Fruit fly (Drosophila melanogaster) whole organism, adult: ENCODE measurements around the gene CG15824.
A peak's percentile ranks its signal among the peaks of the same experiment; 100 is the strongest.

Source experiments
- CG11617 ChIP-seq: fragments of 200-800 bp; sonication (Bioruptor generic); optimal IDR thresholded peaks from 2 replicates; lab custom pipeline; 2017; ENCODE audit warnings: mild to moderate bottlenecking, missing biosample characterization, missing genetic modification reagents, missing genetic modification characterization
- CG12768 ChIP-seq: fragments of 200-800 bp; sonication (Bioruptor generic); optimal IDR thresholded peaks from 2 replicates; lab custom pipeline; 2017; ENCODE audit warnings: missing biosample characterization, missing genetic modification characterization, mild to moderate bottlenecking, moderate library complexity, missing genetic modification reagents
- CG14711 ChIP-seq: fragments of 200-800 bp; sonication (Bioruptor generic); optimal IDR thresholded peaks from 2 replicates; lab custom pipeline; 2018; ENCODE audit warnings: missing biosample characterization, mild to moderate bottlenecking, missing genetic modification characterization, moderate library complexity
- CG1620 ChIP-seq: fragments of 200-800 bp; sonication (Bioruptor generic); optimal IDR thresholded peaks from 2 replicates; lab custom pipeline; 2016; ENCODE audit warnings: missing biosample characterization, missing genetic modification characterization
- CG33017 ChIP-seq: fragments of 200-800 bp; sonication (Bioruptor generic); optimal IDR thresholded peaks from 2 replicates; lab custom pipeline; 2018; ENCODE audit warnings: missing biosample characterization, mild to moderate bottlenecking, missing genetic modification characterization, moderate library complexity
- CG5204 ChIP-seq: fragments of 200-800 bp; sonication (Bioruptor generic); optimal IDR thresholded peaks from 2 replicates; lab custom pipeline; 2016; ENCODE audit warnings: missing biosample characterization, missing genetic modification characterization
- CG7045 ChIP-seq: fragments of 200-800 bp; sonication (Bioruptor generic); optimal IDR thresholded peaks from 2 replicates; lab custom pipeline; 2017; ENCODE audit warnings: missing biosample characterization, mild to moderate bottlenecking, missing genetic modification characterization
- CG7101 ChIP-seq: fragments of 200-800 bp; sonication (Bioruptor generic); optimal IDR thresholded peaks from 2 replicates; lab custom pipeline; 2018; ENCODE audit warnings: missing biosample characterization, mild to moderate bottlenecking, missing genetic modification characterization, moderate library complexity
- Clk ChIP-seq: fragments of 200-800 bp; sonication (Bioruptor generic); optimal IDR thresholded peaks from 2 replicates; lab custom pipeline; 2017; ENCODE audit warnings: missing biosample characterization, missing genetic modification characterization
- Crg-1 ChIP-seq: fragments of 200-800 bp; sonication (Bioruptor generic); optimal IDR thresholded peaks from 2 replicates; lab custom pipeline; 2016; ENCODE audit warnings: missing biosample characterization, missing genetic modification characterization
- Hr96 ChIP-seq: fragments of 200-800 bp; sonication (Bioruptor generic); optimal IDR thresholded peaks from 2 replicates; lab custom pipeline; 2016; ENCODE audit warnings: missing biosample characterization, missing genetic modification characterization
- Mnt ChIP-seq: fragments of 200-800 bp; sonication (Bioruptor generic); optimal IDR thresholded peaks from 2 replicates; lab custom pipeline; 2016; ENCODE audit warnings: missing biosample characterization, mild to moderate bottlenecking, missing genetic modification characterization
- bab1 ChIP-seq: fragments of 200-800 bp; sonication (Bioruptor generic); optimal IDR thresholded peaks from 3 replicates; lab custom pipeline; 2019; ENCODE audit warnings: missing biosample characterization, mild to moderate bottlenecking, missing genetic modification characterization, moderate library complexity
- cic ChIP-seq: fragments of 200-800 bp; sonication (Bioruptor generic); optimal IDR thresholded peaks from 2 replicates; lab custom pipeline; 2017; ENCODE audit warnings: missing biosample characterization, mild to moderate bottlenecking, missing genetic modification characterization, moderate library complexity
- cnc ChIP-seq, 2 experiments: fragments of >200 bp; optimal IDR thresholded peaks; 2 replicates each; lab custom pipeline; 2017
- kay ChIP-seq: fragments of 200-800 bp; sonication (Bioruptor generic); peaks from one replicate; lab custom pipeline; 2016; ENCODE audit warnings: missing biosample characterization, missing genetic modification characterization, borderline replicate concordance
- ovo ChIP-seq: fragments of 200-800 bp; sonication (Bioruptor generic); optimal IDR thresholded peaks from 2 replicates; lab custom pipeline; 2016; ENCODE audit warnings: missing biosample characterization, missing genetic modification characterization
- pad ChIP-seq: fragments of 200-800 bp; sonication (Bioruptor generic); optimal IDR thresholded peaks from 3 replicates; lab custom pipeline; 2017; ENCODE audit warnings: missing biosample characterization, missing genetic modification characterization, mild to moderate bottlenecking, moderate library complexity, missing genetic modification reagents
- tj ChIP-seq: fragments of 200-800 bp; sonication (Bioruptor generic); optimal IDR thresholded peaks from 3 replicates; lab custom pipeline; 2017; ENCODE audit warnings: missing biosample characterization, mild to moderate bottlenecking, missing genetic modification characterization, moderate library complexity
- toe ChIP-seq: fragments of 200-800 bp; sonication (Bioruptor generic); optimal IDR thresholded peaks from 2 replicates; lab custom pipeline; 2016; ENCODE audit warnings: missing biosample characterization, missing genetic modification characterization

CG15824 gene

dm6 chr2L:873724-874504 lies 11.0 kb downstream of the CG15824 start:
- TF ChIP-seq cic (GFP tag; lab: Kevin White, UChicago): no peak
- no peak for TF ChIP-seq CG12768 (GFP tag; lab: Kevin White, UChicago)
- TF ChIP-seq CG14711 (tag; lab: Kevin White, UChicago): peak; percentile 75
- TF ChIP-seq cnc (optimal IDR thresholded peaks at IDR 0.05; lab: Kevin White, UChicago): no peak
- peak; percentile 17 for TF ChIP-seq toe (GFP tag; lab: Kevin White, UChicago)
- TF ChIP-seq CG5204: no peak
- no peak for TF ChIP-seq CG1620 (GFP tag; lab: Kevin White, UChicago)
- TF ChIP-seq CG11617 (GFP tag; lab: Kevin White, UChicago): peak; percentile 9
- no peak for TF ChIP-seq Crg-1 (GFP tag; lab: Kevin White, UChicago)
- TF ChIP-seq Hr96 (GFP tag; lab: Kevin White, UChicago): no peak
- no peak for TF ChIP-seq Clk (GFP tag; lab: Kevin White, UChicago)
- no peak for TF ChIP-seq pad (GFP tag; lab: Kevin White, UChicago)
- no peak for TF ChIP-seq ovo (GFP tag; lab: Kevin White, UChicago)
- TF ChIP-seq tj (GFP tag; lab: Kevin White, UChicago): peak; percentile 88
- peak; percentile 34 for TF ChIP-seq kay (GFP tag; lab: Kevin White, UChicago)
- TF ChIP-seq CG7045 (GFP tag; lab: Kevin White, UChicago): no peak

- TF ChIP-seq CG1620 (GFP tag; lab: Kevin White, UChicago) (peak; percentile 1), CG7045 (GFP tag; lab: Kevin White, UChicago) (no peak), Hr96 (GFP tag; lab: Kevin White, UChicago) (peak; percentile 29), cic (GFP tag; lab: Kevin White, UChicago) (peak; percentile 7), pad (GFP tag; lab: Kevin White, UChicago) (no peak), Crg-1 (GFP tag; lab: Kevin White, UChicago) (peak; percentile 61), CG12768 (GFP tag; lab: Kevin White, UChicago) (no peak), toe (GFP tag; lab: Kevin White, UChicago) (peak; percentile 26), CG7101 (tag; lab: Kevin White, UChicago) (peak; percentile 10), Mnt (GFP tag; lab: Kevin White, UChicago) (peak; percentile 68)
Measured at dm6 chr2L:871419-871846, 13.5 kb downstream of the CG15824 start.

dm6 chr2L:870749-871418 lies 14.1 kb downstream of the CG15824 start:
- TF ChIP-seq Clk (GFP tag; lab: Kevin White, UChicago) (peak; percentile 38), CG33017 (no peak), Crg-1 (GFP tag; lab: Kevin White, UChicago) (no peak), CG14711 (tag; lab: Kevin White, UChicago) (no peak), CG1620 (GFP tag; lab: Kevin White, UChicago) (peak; percentile 51), tj (GFP tag; lab: Kevin White, UChicago) (peak; percentile 9), CG5204 (peak; percentile 63), kay (GFP tag; lab: Kevin White, UChicago) (no peak), pad (GFP tag; lab: Kevin White, UChicago) (peak; percentile 42), cnc (optimal IDR thresholded peaks at IDR 0.05; lab: Kevin White, UChicago) (no peak), Mnt (GFP tag; lab: Kevin White, UChicago) (peak; percentile 50), CG11617 (GFP tag; lab: Kevin White, UChicago) (peak; percentile 68), CG12768 (GFP tag; lab: Kevin White, UChicago) (peak; percentile 46), CG7045 (GFP tag; lab: Kevin White, UChicago) (peak; percentile 65), ovo (GFP tag; lab: Kevin White, UChicago) (no peak), CG7101 (tag; lab: Kevin White, UChicago) (peak; percentile 52), cic (GFP tag; lab: Kevin White, UChicago) (peak; percentile 0), Hr96 (GFP tag; lab: Kevin White, UChicago) (peak; percentile 77), toe (GFP tag; lab: Kevin White, UChicago) (peak; percentile 57), bab1 (GFP tag; lab: Kevin White, UChicago) (peak; percentile 29)

- TF ChIP-seq Clk (GFP tag; lab: Kevin White, UChicago) (no peak), toe (GFP tag; lab: Kevin White, UChicago) (no peak), CG14711 (tag; lab: Kevin White, UChicago) (no peak), CG12768 (GFP tag; lab: Kevin White, UChicago) (no peak), CG1620 (GFP tag; lab: Kevin White, UChicago) (no peak), CG11617 (GFP tag; lab: Kevin White, UChicago) (no peak)
Measured at dm6 chr2L:870285-870684, 14.7 kb downstream of the CG15824 start, which contains the start of gene PNUTS. Gene PNUTS, plus strand, starts transcription at chr2L:870465.

- TF ChIP-seq CG12768 (GFP tag; lab: Kevin White, UChicago) (no peak), CG11617 (GFP tag; lab: Kevin White, UChicago) (no peak), ovo (GFP tag; lab: Kevin White, UChicago) (no peak), kay (GFP tag; lab: Kevin White, UChicago) (no peak), pad (GFP tag; lab: Kevin White, UChicago) (no peak), Hr96 (GFP tag; lab: Kevin White, UChicago) (no peak), cnc (optimal IDR thresholded peaks at IDR 0.05; lab: Kevin White, UChicago) (no peak), tj (GFP tag; lab: Kevin White, UChicago) (no peak), CG5204 (no peak), CG33017 (peak; percentile 18), Crg-1 (GFP tag; lab: Kevin White, UChicago) (no peak), bab1 (GFP tag; lab: Kevin White, UChicago) (peak; percentile 1), CG14711 (tag; lab: Kevin White, UChicago) (peak; percentile 24), toe (GFP tag; lab: Kevin White, UChicago) (no peak), cic (GFP tag; lab: Kevin White, UChicago) (no peak), Mnt (GFP tag; lab: Kevin White, UChicago) (peak; percentile 55), CG7101 (tag; lab: Kevin White, UChicago) (peak; percentile 7)
Measured at dm6 chr2L:869497-870040, 15.4 kb downstream of the CG15824 start, which contains the start of gene dbe. Gene dbe, minus strand, starts transcription at chr2L:869857.
